Worm (Caenorhabditis elegans) whole organism, early embryonic: Measurements from ENCODE around the gene nhr-99.

Experiments
- ama-1 ChIP-seq: fragments of 150-350 bp; optimal IDR thresholded peaks from 2 replicates; lab custom pipeline; 2014
- ets-7 ChIP-seq: sonication (generic microtip); optimal IDR thresholded peaks from 2 replicates; lab custom pipeline; 2016; ENCODE audit warnings: missing genotype, missing genetic modification characterization, missing compliant biosample characterization
- sea-1 ChIP-seq: fragments of 200-800 bp; sonication (Bioruptor generic); conservative IDR thresholded peaks from 2 replicates; pipeline ENCODE4 v1.3.6; 2022; ENCODE audit warnings: missing genetic modification characterization, missing compliant biosample characterization

DNA sequence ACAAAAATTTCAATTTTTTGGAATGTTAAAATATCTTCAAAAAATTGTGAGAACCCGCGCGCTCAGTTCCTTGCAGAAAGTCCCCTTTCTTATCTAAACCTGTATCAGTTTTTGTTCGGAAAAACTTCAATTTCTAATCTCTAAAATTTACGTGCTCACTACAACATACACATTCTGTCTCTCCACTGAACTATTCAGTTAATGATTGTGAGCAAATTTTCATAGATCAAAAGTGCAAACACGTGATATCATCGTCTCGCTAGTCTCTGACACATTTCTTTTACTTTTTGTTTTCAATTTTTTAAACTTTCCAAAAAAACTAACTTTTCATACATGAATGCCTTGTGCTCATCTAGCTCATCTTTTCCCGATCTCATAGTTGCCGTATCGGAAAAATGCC, 15.1 kb upstream of the nhr-99 start, which contains the start of gene nhr-203:
- no peak for TF ChIP-seq sea-1 (GFP tag; lab: Robert Waterston, UW)
- TF ChIP-seq ets-7 (tag; lab: Kevin White, UChicago) = no peak
- TF ChIP-seq ama-1 (lab: Kevin White, UChicago) = no peak
